Fruit fly (Drosophila melanogaster) whole organism, pupa: Measurements from ENCODE around the gene CG34299.

ENCODE experiments used
- CG10348 ChIP-seq: fragments of 200-800 bp; sonication (Bioruptor generic); IDR thresholded peaks from 2 replicates; pipeline ENCODE4 v1.3.6; 2022; ENCODE audit warnings: missing biosample characterization, missing genetic modification characterization
- CG12605 ChIP-seq: fragments of 200-800 bp; sonication (Bioruptor generic); IDR thresholded peaks from 2 replicates; pipeline ENCODE4 v1.3.6; 2022; ENCODE audit warnings: missing biosample characterization, missing genetic modification characterization
- CG13204 ChIP-seq: fragments of 200-800 bp; sonication (Bioruptor generic); optimal IDR thresholded peaks from 2 replicates; lab custom pipeline; 2018; ENCODE audit warnings: missing biosample characterization, mild to moderate bottlenecking, missing genetic modification characterization, moderate library complexity
- CG14655 ChIP-seq: fragments of 200-800 bp; sonication (Bioruptor generic); optimal IDR thresholded peaks from 3 replicates; lab custom pipeline; 2017; ENCODE audit warnings: mild to moderate bottlenecking, missing biosample characterization, missing genetic modification reagents, missing genetic modification characterization
- CG15710 ChIP-seq: fragments of 200-800 bp; sonication (Bioruptor generic); optimal IDR thresholded peaks from 2 replicates; lab custom pipeline; 2018; ENCODE audit warnings: missing biosample characterization, mild to moderate bottlenecking, missing genetic modification characterization, moderate library complexity
- CG17806 ChIP-seq: fragments of 200-800 bp; sonication (Bioruptor generic); optimal IDR thresholded peaks from 2 replicates; lab custom pipeline; 2018; ENCODE audit warnings: missing biosample characterization, mild to moderate bottlenecking, missing genetic modification characterization, moderate library complexity
- CG32121 ChIP-seq: fragments of 200-800 bp; sonication (Bioruptor generic); IDR thresholded peaks from 2 replicates; pipeline ENCODE4 v1.3.6; 2022; ENCODE audit warnings: missing biosample characterization, missing genetic modification characterization
- CG34367 ChIP-seq: fragments of 200-800 bp; sonication (Bioruptor generic); optimal IDR thresholded peaks from 2 replicates; lab custom pipeline; 2018; ENCODE audit warnings: missing biosample characterization, mild to moderate bottlenecking, missing genetic modification characterization
- CG4496 ChIP-seq: fragments of 200-800 bp; sonication (Bioruptor generic); IDR thresholded peaks from 3 replicates; pipeline ENCODE4 v1.3.6; 2022; ENCODE audit warnings: missing biosample characterization, missing genetic modification characterization
- CG8159 ChIP-seq: fragments of 200-800 bp; sonication (Bioruptor generic); optimal IDR thresholded peaks from 3 replicates; lab custom pipeline; 2018; ENCODE audit warnings: missing biosample characterization, mild to moderate bottlenecking, missing genetic modification characterization, moderate library complexity
- CG8301 ChIP-seq: fragments of 200-800 bp; sonication (Bioruptor generic); optimal IDR thresholded peaks from 2 replicates; lab custom pipeline; 2018; ENCODE audit warnings: missing biosample characterization, mild to moderate bottlenecking, missing genetic modification characterization
- CG9948 ChIP-seq: fragments of 200-800 bp; sonication (Bioruptor generic); optimal IDR thresholded peaks from 2 replicates; lab custom pipeline; 2018; ENCODE audit warnings: missing biosample characterization, mild to moderate bottlenecking, missing genetic modification characterization, moderate library complexity
- D1 ChIP-seq: fragments of 200-800 bp; sonication (Bioruptor generic); optimal IDR thresholded peaks from 2 replicates; lab custom pipeline; 2018; ENCODE audit warnings: missing biosample characterization, mild to moderate bottlenecking, missing genetic modification characterization, moderate library complexity
- EcR ChIP-seq: fragments of 200-800 bp; sonication (Bioruptor generic); optimal IDR thresholded peaks from 3 replicates; lab custom pipeline; 2019; ENCODE audit warnings: missing biosample characterization, missing genetic modification characterization, mild to moderate bottlenecking, moderate library complexity, missing genetic modification reagents
- Ets98B ChIP-seq: fragments of 200-800 bp; sonication (Bioruptor generic); IDR thresholded peaks from 2 replicates; pipeline ENCODE4 v1.3.6; 2022; ENCODE audit warnings: missing biosample characterization, missing genetic modification characterization
- Pif1A ChIP-seq: fragments of 200-800 bp; sonication (Bioruptor generic); optimal IDR thresholded peaks from 3 replicates; lab custom pipeline; 2016; ENCODE audit warnings: missing biosample characterization, missing genetic modification characterization
- Pif1B ChIP-seq: fragments of 200-800 bp; sonication (Bioruptor generic); optimal IDR thresholded peaks from 3 replicates; lab custom pipeline; 2016; ENCODE audit warnings: missing biosample characterization, missing genetic modification characterization
- Snoo ChIP-seq: fragments of 200-800 bp; sonication (Bioruptor generic); optimal IDR thresholded peaks from 3 replicates; lab custom pipeline; 2017; ENCODE audit warnings: missing biosample characterization, mild to moderate bottlenecking, missing genetic modification characterization, inconsistent platforms
- fd96Ca ChIP-seq: fragments of 200-800 bp; sonication (Bioruptor generic); IDR thresholded peaks from 3 replicates; pipeline ENCODE4 v1.3.6; 2022; ENCODE audit warnings: missing biosample characterization, missing genetic modification characterization
- gl ChIP-seq: fragments of 200-800 bp; sonication (Bioruptor generic); optimal IDR thresholded peaks from 2 replicates; lab custom pipeline; 2018; ENCODE audit warnings: missing biosample characterization, mild to moderate bottlenecking, missing genetic modification characterization
- rn ChIP-seq: fragments of 200-800 bp; sonication (Bioruptor generic); IDR thresholded peaks from 2 replicates; pipeline ENCODE4 v1.3.6; 2022; ENCODE audit warnings: missing biosample characterization, missing genetic modification characterization

CG34299 gene

DNA sequence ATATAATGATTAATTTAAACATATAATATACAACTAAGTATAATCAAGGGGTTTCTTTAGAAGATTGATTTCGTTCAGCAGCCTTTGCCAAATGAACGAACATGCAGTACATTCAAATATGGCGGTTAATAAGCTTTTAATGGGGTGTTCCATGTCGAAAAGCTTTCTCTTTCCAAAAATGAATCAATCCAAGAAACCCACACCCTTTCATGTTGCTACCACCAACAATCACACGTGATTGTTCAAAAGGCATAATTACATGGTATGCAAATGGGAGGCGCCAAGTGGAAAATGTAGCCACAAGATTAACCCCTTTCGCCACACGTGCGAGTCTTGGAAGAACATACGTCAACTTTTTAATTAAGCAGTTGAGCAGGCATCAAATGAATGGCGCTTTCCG, 43.4 kb upstream of the CG34299 start:
- TF ChIP-seq Pif1B (no peak), fd96Ca (no peak), Pif1A (GFP tag; lab: Kevin White, UChicago) (no peak), CG8159 (tag; lab: Kevin White, UChicago) (no peak), CG12605 (no peak), Ets98B (GFP tag; lab: Robert Waterston, UW) (no peak), CG14655 (no peak), CG9948 (tag; lab: Kevin White, UChicago) (no peak)

DNA sequence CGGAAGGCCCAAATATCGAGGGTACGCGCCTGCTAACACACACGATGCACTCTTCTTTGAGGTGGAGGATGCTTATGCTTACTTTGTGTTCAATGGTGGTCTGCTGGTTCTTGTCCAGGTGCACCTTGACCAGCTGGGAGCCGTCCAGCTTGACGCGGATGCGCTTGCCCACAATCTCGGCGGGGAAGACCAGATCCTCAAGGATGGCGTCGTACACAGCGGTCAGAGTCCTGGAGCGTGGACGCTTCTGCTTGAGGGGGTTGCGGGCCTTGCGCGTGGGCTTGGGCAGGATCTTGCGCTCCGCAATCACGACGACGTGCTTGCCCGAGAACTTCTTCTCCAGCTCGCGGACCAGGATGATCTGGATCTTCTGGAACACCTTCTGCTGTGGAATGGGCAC, 41.4 kb upstream of the CG34299 start:
- TF ChIP-seq CG8301 (tag; lab: Kevin White, UChicago) (no peak), fd96Ca (no peak), CG10348 (no peak), CG4496 (no peak), gl (tag; lab: Kevin White, UChicago) (no peak), CG8159 (tag; lab: Kevin White, UChicago) (no peak), D1 (tag; lab: Kevin White, UChicago) (no peak), CG34367 (no peak), CG15710 (tag; lab: Kevin White, UChicago) (no peak), CG17806 (tag; lab: Kevin White, UChicago) (no peak), CG32121 (GFP tag; lab: Robert Waterston, UW) (no peak), CG9948 (tag; lab: Kevin White, UChicago) (no peak), EcR (GFP tag; lab: Kevin White, UChicago) (no peak), rn (GFP tag; lab: Robert Waterston, UW) (no peak), CG12605 (no peak), Pif1A (GFP tag; lab: Kevin White, UChicago) (no peak), Pif1B (no peak)

DNA sequence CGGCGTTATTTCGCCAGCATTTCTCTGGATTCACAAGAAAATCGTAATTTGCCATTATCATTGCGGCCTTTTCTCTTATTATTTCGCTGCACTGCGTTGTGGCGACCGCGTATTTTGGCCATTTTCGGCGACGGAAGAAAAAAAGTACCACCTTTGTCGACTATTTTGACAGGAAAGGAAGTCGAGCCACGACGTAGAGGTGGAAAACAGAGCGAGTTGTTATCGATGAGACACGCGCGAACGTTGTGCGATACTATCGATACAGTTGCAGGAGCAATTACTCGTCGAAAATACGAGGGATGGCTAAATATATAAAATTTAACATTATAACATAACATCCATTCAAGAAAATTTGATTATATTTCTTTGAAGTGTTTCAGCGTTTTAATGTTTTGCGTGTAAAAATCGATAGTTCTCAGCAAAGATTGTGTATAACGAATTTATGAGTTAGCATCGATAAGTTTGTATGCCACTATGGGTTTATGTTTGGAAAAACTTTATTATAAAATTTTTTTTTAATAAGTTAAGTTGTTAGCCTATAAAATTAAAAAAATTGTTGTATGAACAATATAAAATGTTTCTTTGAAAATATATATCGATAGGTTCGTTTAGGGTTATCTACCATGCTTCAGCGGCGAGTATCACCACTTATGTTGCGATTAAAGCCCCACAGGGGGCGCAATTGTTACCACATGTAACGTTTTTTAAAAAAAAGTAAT, 40.5 kb upstream of the CG34299 start, which contains the start of gene RpS7:
Gene RpS7 (minus strand): TSS at position 255 of the 719 bp plus-strand sequence.
- TF ChIP-seq fd96Ca (no peak), CG13204 (peak; percentile 55), Snoo (tag; lab: Kevin White, UChicago) (peak; percentile 80), CG9948 (tag; lab: Kevin White, UChicago) (peak; percentile 18), CG14655 (peak; percentile 25), Ets98B (GFP tag; lab: Robert Waterston, UW) (peak; percentile 60), CG32121 (GFP tag; lab: Robert Waterston, UW) (peak; percentile 62), CG10348 (no peak), D1 (tag; lab: Kevin White, UChicago) (no peak), Pif1A (GFP tag; lab: Kevin White, UChicago) (peak; percentile 58), CG8301 (tag; lab: Kevin White, UChicago) (peak; percentile 32), EcR (GFP tag; lab: Kevin White, UChicago) (no peak), rn (GFP tag; lab: Robert Waterston, UW) (0 out of 2 replicates have a peak, but pooled peaks have one; percentile 23), Pif1B (peak; percentile 62), gl (tag; lab: Kevin White, UChicago) (peak; percentile 73), CG15710 (tag; lab: Kevin White, UChicago) (peak; percentile 45), CG34367 (peak; percentile 65), CG8159 (tag; lab: Kevin White, UChicago) (peak; percentile 44), CG12605 (peak; percentile 59; the same call in 1 of the 2 replicates), CG4496 (peak; percentile 85), CG17806 (tag; lab: Kevin White, UChicago) (no peak)
- TF ChIP-seq, all 21 proteins: peak for 16

DNA sequence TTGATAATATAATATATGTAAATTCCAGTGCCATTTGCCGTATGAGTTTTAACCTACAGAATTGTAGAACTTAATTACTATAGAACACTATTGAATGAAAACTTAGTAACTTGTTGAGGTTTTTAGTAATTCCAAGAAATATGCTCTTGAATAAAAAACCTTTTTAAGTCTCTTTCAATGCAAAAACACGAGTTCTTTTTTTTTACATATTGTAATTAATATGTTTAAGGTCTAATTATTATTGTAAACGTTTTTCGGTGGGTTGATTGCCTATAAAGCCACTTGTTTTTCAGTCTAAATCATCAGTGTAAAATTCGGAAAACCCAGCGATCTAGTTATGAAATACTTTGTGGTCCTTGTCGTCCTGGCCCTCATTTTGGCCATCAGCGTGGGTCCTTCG, 39.7 kb upstream of the CG34299 start, which contains the start of gene Anp:
Gene Anp (plus strand): TSS at position 301 of the 400 bp plus-strand sequence.
- no peak for TF ChIP-seq CG15710 (tag; lab: Kevin White, UChicago)
- TF ChIP-seq EcR (GFP tag; lab: Kevin White, UChicago) = no peak
- TF ChIP-seq CG13204 = no peak
- no peak for TF ChIP-seq CG17806 (tag; lab: Kevin White, UChicago)
- TF ChIP-seq CG8301 (tag; lab: Kevin White, UChicago) = no peak
- TF ChIP-seq CG12605 = no peak
- TF ChIP-seq CG9948 (tag; lab: Kevin White, UChicago) = no peak
- no peak for TF ChIP-seq CG8159 (tag; lab: Kevin White, UChicago)
- no peak for TF ChIP-seq fd96Ca
- no peak for TF ChIP-seq Ets98B (GFP tag; lab: Robert Waterston, UW)
- TF ChIP-seq Snoo (tag; lab: Kevin White, UChicago) = no peak
- no peak for TF ChIP-seq Pif1B
- TF ChIP-seq CG32121 (GFP tag; lab: Robert Waterston, UW) = no peak
- TF ChIP-seq CG34367 = no peak
- no peak for TF ChIP-seq Pif1A (GFP tag; lab: Kevin White, UChicago)
- no peak for TF ChIP-seq CG14655
- no peak for TF ChIP-seq CG10348
- no peak for TF ChIP-seq rn (GFP tag; lab: Robert Waterston, UW)
- TF ChIP-seq gl (tag; lab: Kevin White, UChicago) = no peak
- no peak for TF ChIP-seq D1 (tag; lab: Kevin White, UChicago)

DNA sequence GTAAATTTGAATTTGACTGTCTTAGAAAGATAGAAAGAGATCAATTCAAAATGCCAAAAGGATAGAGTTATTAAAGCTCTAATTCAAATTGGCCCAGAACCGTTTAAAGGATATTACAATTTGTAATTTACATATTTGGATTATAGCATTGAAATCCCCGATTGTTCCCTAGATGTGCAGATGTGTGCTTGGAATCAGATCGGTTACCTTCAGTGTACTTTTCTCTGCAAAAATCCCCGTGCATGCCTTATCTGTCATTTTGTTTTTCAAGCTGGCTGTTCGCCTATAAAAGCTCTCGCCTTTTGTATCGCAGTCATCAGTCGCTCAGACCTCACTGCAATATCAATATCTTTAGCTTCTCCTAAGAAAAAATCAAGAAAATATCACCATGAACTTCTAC, 38.8 kb upstream of the CG34299 start, which contains the start of gene CecA1:
Gene CecA1 (plus strand): TSS at position 315 of the 400 bp plus-strand sequence.
- TF ChIP-seq CG10348 = no peak
- TF ChIP-seq gl (tag; lab: Kevin White, UChicago) = no peak
- TF ChIP-seq CG8301 (tag; lab: Kevin White, UChicago) = no peak
- TF ChIP-seq CG8159 (tag; lab: Kevin White, UChicago) = no peak
- TF ChIP-seq Pif1B = no peak
- TF ChIP-seq Ets98B (GFP tag; lab: Robert Waterston, UW) = no peak
- TF ChIP-seq CG4496 = no peak
- no peak for TF ChIP-seq D1 (tag; lab: Kevin White, UChicago)
- no peak for TF ChIP-seq CG13204
